Fruit fly (Drosophila melanogaster) Kc167 (cell line): ENCODE data around the gene Rtnl1.

Source experiments
- Myc ChIP-seq: fragments of >200 bp; optimal IDR thresholded peaks from 2 replicates; lab custom pipeline; 2017; ENCODE audit warnings: missing external identifiers
- Sin3A ChIP-seq: fragments of >200 bp; optimal IDR thresholded peaks from 2 replicates; lab custom pipeline; 2018; ENCODE audit warnings: missing external identifiers
- h ChIP-seq: fragments of >200 bp; optimal IDR thresholded peaks from 3 replicates; lab custom pipeline; 2018; ENCODE audit warnings: missing external identifiers
- insv ChIP-seq: fragments of >200 bp; optimal IDR thresholded peaks from 3 replicates; lab custom pipeline; 2018; ENCODE audit warnings: missing external identifiers
- psq ChIP-seq: fragments of >200 bp; optimal IDR thresholded peaks from 2 replicates; lab custom pipeline; 2017; ENCODE audit warnings: missing external identifiers
- ttk ChIP-seq: sonication (Bioruptor generic); optimal IDR thresholded peaks from 2 replicates; lab custom pipeline; 2017; ENCODE audit warnings: missing external identifiers

dm6 chr2L:5029809-5030108 lies 20.2 kb upstream of the Rtnl1 start:
- TF ChIP-seq Myc (lab: Kevin White, UChicago) (no peak), psq (lab: Kevin White, UChicago) (no peak), h (lab: Kevin White, UChicago) (no peak), ttk (no peak), Sin3A (lab: Kevin White, UChicago) (no peak), insv (lab: Kevin White, UChicago) (no peak)
